Worm (Caenorhabditis elegans): ENCODE results near the gene srh-39.

srh-39 gene

DNA sequence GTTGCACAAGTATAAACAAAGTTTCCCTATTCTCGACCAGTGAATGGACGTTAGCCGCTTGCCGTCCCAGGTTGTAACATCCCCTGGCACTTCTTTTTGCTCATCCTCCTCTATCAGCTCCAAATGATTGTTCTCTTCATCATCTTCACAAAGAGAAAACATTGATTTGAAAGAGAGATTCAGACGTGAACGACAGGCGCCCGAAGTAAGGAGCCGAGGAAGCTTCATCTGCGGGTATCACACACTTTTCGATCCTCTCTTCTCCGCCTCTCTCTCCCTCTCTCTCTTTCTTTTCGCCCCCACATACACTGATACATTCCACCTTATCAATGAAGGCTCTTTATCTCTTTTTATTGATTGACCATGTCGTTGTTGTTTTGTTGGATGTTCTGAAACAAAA is 42.6 kb downstream of the srh-39 start:
- no peak for TF ChIP-seq pros-1 (tag; optimal IDR thresholded peaks at IDR 0.05)
- no peak for TF ChIP-seq ztf-16 (tag; optimal IDR thresholded peaks at IDR 0.05)
- peak; percentile 61 for TF ChIP-seq rnt-1 (tag; optimal IDR thresholded peaks at IDR 0.05)
- no peak for TF ChIP-seq gmeb-2 (tag; optimal IDR thresholded peaks at IDR 0.05)
- no peak for TF ChIP-seq ceh-45 (GFP tag; IDR thresholded peaks at IDR 0.05)
- TF ChIP-seq elt-2 (tag; optimal IDR thresholded peaks at IDR 0.05), result no peak
- TF ChIP-seq C38D4.7 (GFP tag; optimal IDR thresholded peaks at IDR 0.05), result no peak
- TF ChIP-seq nhr-11 (tag; optimal IDR thresholded peaks at IDR 0.05), result no peak
- TF ChIP-seq ttx-3 (tag; optimal IDR thresholded peaks at IDR 0.05), result no peak
- TF ChIP-seq F13H6.1 (tag; optimal IDR thresholded peaks at IDR 0.05), result no peak
- no peak for TF ChIP-seq syd-9 (tag; optimal IDR thresholded peaks at IDR 0.05)
- no peak for TF ChIP-seq unc-3 (GFP tag; conservative IDR thresholded peaks at IDR 0.05)
- no peak for TF ChIP-seq unc-3 (tag; optimal IDR thresholded peaks at IDR 0.05)
- no peak for TF ChIP-seq ceh-6 (GFP tag; optimal IDR thresholded peaks at IDR 0.05)
- TF ChIP-seq mec-3 (tag; optimal IDR thresholded peaks at IDR 0.05; ENCODE audit: borderline replicate concordance), result no peak
- no peak for TF ChIP-seq madf-2 (tag; optimal IDR thresholded peaks at IDR 0.05)
- peak; percentile 53 for TF ChIP-seq unc-55 (GFP tag; optimal IDR thresholded peaks at IDR 0.05)
- TF ChIP-seq ceh-30 (tag; optimal IDR thresholded peaks at IDR 0.05), result no peak
- TF ChIP-seq sdc-2 (tag; optimal IDR thresholded peaks at IDR 0.05), result no peak
- TF ChIP-seq nhr-232 (tag; optimal IDR thresholded peaks at IDR 0.05), result no peak
- no peak for TF ChIP-seq pha-4 (tag; optimal IDR thresholded peaks at IDR 0.05)
- TF ChIP-seq hlh-30 (tag; optimal IDR thresholded peaks at IDR 0.05; ENCODE audit: insufficient read depth), result no peak
- TF ChIP-seq ceh-18 (tag; optimal IDR thresholded peaks at IDR 0.05), result peak; percentile 62
- TF ChIP-seq tbx-2 (tag; optimal IDR thresholded peaks at IDR 0.05), result no peak
- TF ChIP-seq pqm-1 (tag; optimal IDR thresholded peaks at IDR 0.05), result no peak

DNA sequence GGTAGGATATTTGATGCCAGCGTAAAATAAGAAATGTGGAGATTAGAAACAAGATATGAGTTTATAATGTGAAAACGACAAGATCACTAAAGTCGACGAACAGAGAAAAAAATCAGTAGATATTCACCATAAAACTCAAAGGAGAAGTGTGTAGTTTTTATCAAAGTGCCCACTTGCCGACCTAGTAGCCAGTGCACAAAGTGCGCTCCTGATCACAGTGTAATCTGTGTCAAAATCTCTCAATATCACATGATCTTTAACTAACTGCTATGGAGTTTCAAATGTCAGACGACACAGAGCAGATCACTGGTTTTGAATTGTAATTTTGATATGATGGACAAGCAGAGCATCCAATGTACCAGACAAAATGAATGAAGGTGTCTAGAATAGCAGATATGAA is 44.9 kb downstream of the srh-39 start:
- TF ChIP-seq unc-42 (tag; optimal IDR thresholded peaks at IDR 0.05) (no peak), unc-55 (GFP tag; optimal IDR thresholded peaks at IDR 0.05) (peak; percentile 39), ceh-48 (tag; optimal IDR thresholded peaks at IDR 0.05) (no peak), ceh-9 (tag; optimal IDR thresholded peaks at IDR 0.05) (no peak), hlh-30 (tag; optimal IDR thresholded peaks at IDR 0.05; ENCODE audit: insufficient read depth) (peak; percentile 42)

DNA sequence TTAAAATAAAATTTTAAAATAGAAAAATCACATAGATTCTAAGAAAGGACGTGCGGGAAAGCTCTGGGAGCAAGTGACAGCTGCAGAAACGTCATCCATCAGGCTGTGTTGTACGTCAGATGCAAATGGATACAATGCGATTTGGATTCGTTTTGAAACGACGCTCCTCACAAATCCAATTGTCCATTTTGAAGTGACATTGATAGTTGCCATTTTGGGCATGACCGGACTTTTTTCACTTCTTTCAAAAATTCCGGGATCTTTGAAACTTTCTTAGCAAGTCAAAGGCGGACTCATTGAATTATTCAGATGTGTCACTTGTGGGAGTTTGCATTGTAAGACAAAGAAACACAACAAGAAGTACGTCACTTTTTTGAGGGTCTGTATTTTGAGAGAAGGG is 46.3 kb downstream of the srh-39 start:
- peak; percentile 73 for TF ChIP-seq unc-42 (tag; optimal IDR thresholded peaks at IDR 0.05)
- no peak for TF ChIP-seq tbx-2 (tag; optimal IDR thresholded peaks at IDR 0.05)
- TF ChIP-seq unc-55 (GFP tag; optimal IDR thresholded peaks at IDR 0.05), result peak; percentile 18
- no peak for TF ChIP-seq ceh-18 (tag; optimal IDR thresholded peaks at IDR 0.05)
- TF ChIP-seq T23F11.4 (GFP tag; optimal IDR thresholded peaks at IDR 0.05), result no peak

DNA sequence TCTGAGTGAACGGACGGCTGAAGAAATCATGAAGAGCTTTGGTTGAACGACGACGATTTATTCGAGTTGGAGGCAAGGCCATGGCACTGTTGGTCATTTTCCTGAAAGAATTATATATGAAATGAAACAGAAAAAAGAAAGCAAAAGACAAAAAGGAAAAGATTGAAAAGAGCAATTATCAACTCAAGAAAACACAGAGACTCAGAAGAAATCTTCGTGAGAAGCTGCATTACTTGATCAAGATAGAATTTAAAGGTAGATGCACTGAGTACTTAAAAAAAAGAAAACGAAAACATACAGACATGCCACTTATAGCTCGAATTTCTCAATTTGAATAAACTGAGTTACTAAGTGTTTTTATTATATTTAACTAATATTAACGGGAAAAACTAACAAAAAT is 46.9 kb downstream of the srh-39 start, which contains the start of gene cpna-5:
Gene cpna-5, minus strand, starts transcription at position 101 of the 400 bp plus-strand sequence.
- no peak for TF ChIP-seq dmd-4 (tag; optimal IDR thresholded peaks at IDR 0.05; ENCODE audit: borderline replicate concordance)
- no peak for TF ChIP-seq pat-9 (tag; optimal IDR thresholded peaks at IDR 0.05)
- no peak for TF ChIP-seq gmeb-2 (tag; optimal IDR thresholded peaks at IDR 0.05)
- TF ChIP-seq ttx-3 (tag; optimal IDR thresholded peaks at IDR 0.05), result no peak
- no peak for TF ChIP-seq ceh-31 (tag; optimal IDR thresholded peaks at IDR 0.05)
- TF ChIP-seq pha-2 (tag; optimal IDR thresholded peaks at IDR 0.05), result no peak
- TF ChIP-seq elt-4 (tag; optimal IDR thresholded peaks at IDR 0.05), result no peak
- no peak for TF ChIP-seq ceh-22 (tag; optimal IDR thresholded peaks at IDR 0.05)
- no peak for TF ChIP-seq pqm-1 (tag; optimal IDR thresholded peaks at IDR 0.05)
- no peak for TF ChIP-seq ceh-18 (tag; optimal IDR thresholded peaks at IDR 0.05)
- TF ChIP-seq K02D7.2 (tag; optimal IDR thresholded peaks at IDR 0.05), result no peak
- no peak for TF ChIP-seq pax-1 (tag; optimal IDR thresholded peaks at IDR 0.05)
- no peak for TF ChIP-seq lim-6 (tag; optimal IDR thresholded peaks at IDR 0.05)
- TF ChIP-seq nfya-1 (tag; optimal IDR thresholded peaks at IDR 0.05), result no peak
- no peak for TF ChIP-seq sdc-2 (tag; optimal IDR thresholded peaks at IDR 0.05)
- no peak for TF ChIP-seq madf-2 (tag; optimal IDR thresholded peaks at IDR 0.05)
- TF ChIP-seq fkh-10 (GFP tag; optimal IDR thresholded peaks at IDR 0.05), result no peak

Data from whole organism, late embryonic.